Fruit fly (Drosophila melanogaster) Kc167 (cell line): Measurements from ENCODE around the gene CG15382.

Experiments used
- Myc ChIP-seq: fragments of >200 bp; optimal IDR thresholded peaks from 2 replicates; lab custom pipeline; 2017; ENCODE audit warnings: missing external identifiers
- psq ChIP-seq: fragments of >200 bp; optimal IDR thresholded peaks from 2 replicates; lab custom pipeline; 2017; ENCODE audit warnings: missing external identifiers

dm6 chr2L:2165864-2166263 is 10.3 kb downstream of the CG15382 start:
- TF ChIP-seq psq (lab: Kevin White, UChicago) (no peak), Myc (lab: Kevin White, UChicago) (no peak)
